Worm (Caenorhabditis elegans): ENCODE measurements around the gene cgt-3.

DNA sequence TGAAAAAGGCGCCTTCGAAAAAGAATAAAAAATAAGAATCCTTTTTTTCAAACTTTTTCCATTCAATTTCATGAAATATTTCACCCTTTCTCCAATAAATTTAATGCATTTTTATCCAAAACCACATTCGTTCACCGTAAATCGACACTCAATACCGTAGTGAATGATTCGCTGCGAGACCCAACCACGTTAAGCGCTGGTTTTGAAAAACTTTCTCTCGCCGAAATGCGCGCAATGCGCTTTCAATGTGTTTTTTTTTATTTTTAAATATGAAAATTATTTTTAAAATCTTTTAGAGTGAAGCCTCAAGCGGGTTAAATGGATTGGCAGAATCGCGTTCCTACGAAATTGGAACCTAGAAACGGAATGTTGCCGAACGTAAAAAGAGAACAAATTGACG is 4.8 kb upstream of the cgt-3 start, which contains the start of gene F59G1.8:
- TF ChIP-seq dao-5 (tag; optimal IDR thresholded peaks at IDR 0.05) (no peak), him-1 (tag; optimal IDR thresholded peaks at IDR 0.05) (no peak), W03F9.2 (tag; optimal IDR thresholded peaks at IDR 0.05) (no peak)
